Fruit fly (Drosophila melanogaster) whole organism: ENCODE measurements around the gene sbr.

Experiments used
- CG8478 ChIP-seq: fragments of >200 bp; optimal IDR thresholded peaks from 2 replicates; lab custom pipeline; 2018; ENCODE audit warnings: inconsistent platforms
- Dll ChIP-seq: fragments of >200 bp; optimal IDR thresholded peaks from 2 replicates; lab custom pipeline; 2017
- EcR ChIP-seq, 2 experiments: fragments of >200 bp; optimal IDR thresholded peaks; 2 replicates each; lab custom pipeline; 2017; ENCODE audit warnings: missing biosample characterization in 2 of 2, missing genetic modification characterization in 2 of 2, missing genetic modification reagents in 2 of 2
- pan ChIP-seq: fragments of >200 bp; optimal IDR thresholded peaks from 2 replicates; lab custom pipeline; 2017
- psq ChIP-seq: fragments of >200 bp; optimal IDR thresholded peaks from 2 replicates; lab custom pipeline; 2017
- usp ChIP-seq: fragments of >200 bp; optimal IDR thresholded peaks from 2 replicates; lab custom pipeline; 2017; ENCODE audit warnings: missing biosample characterization, missing genetic modification characterization, mixed read lengths

sbr gene

dm6 chrX:10846972-10847435 is at the start of gene sbr:
Gene sbr (minus strand): TSS chrX:10847092.
- TF ChIP-seq psq (lab: Kevin White, UChicago), result no peak
- TF ChIP-seq usp (GFP tag; lab: Kevin White, UChicago), result no peak
- no peak for TF ChIP-seq EcR (GFP tag; optimal IDR thresholded peaks at IDR 0.05; lab: Kevin White, UChicago)
- no peak for TF ChIP-seq Dll (lab: Kevin White, UChicago)
- TF ChIP-seq CG8478, result no peak
- TF ChIP-seq pan (lab: Kevin White, UChicago), result no peak

dm6 chrX:10893208-10893607 is 46.3 kb upstream of the sbr start:
- TF ChIP-seq CG8478, result no peak
- TF ChIP-seq psq (lab: Kevin White, UChicago), result no peak
- no peak for TF ChIP-seq pan (lab: Kevin White, UChicago)
- no peak for TF ChIP-seq EcR (GFP tag; optimal IDR thresholded peaks at IDR 0.05; lab: Kevin White, UChicago)
- TF ChIP-seq Dll (lab: Kevin White, UChicago), result no peak
- no peak for TF ChIP-seq usp (GFP tag; lab: Kevin White, UChicago)

dm6 chrX:10891150-10891549 is 44.3 kb upstream of the sbr start, which contains the start of gene Ork1:
Gene Ork1 (minus strand): TSS chrX:10891250.
- TF ChIP-seq usp (GFP tag; lab: Kevin White, UChicago), result no peak
- no peak for TF ChIP-seq Dll (lab: Kevin White, UChicago)
- no peak for TF ChIP-seq CG8478
- no peak for TF ChIP-seq psq (lab: Kevin White, UChicago)
- no peak for TF ChIP-seq pan (lab: Kevin White, UChicago)
- no peak for TF ChIP-seq EcR (GFP tag; optimal IDR thresholded peaks at IDR 0.05; lab: Kevin White, UChicago)

dm6 chrX:10889955-10890617 is 43.2 kb upstream of the sbr start:
- TF ChIP-seq pan (lab: Kevin White, UChicago), result no peak
- no peak for TF ChIP-seq CG8478
- no peak for TF ChIP-seq psq (lab: Kevin White, UChicago)
- no peak for TF ChIP-seq usp (GFP tag; lab: Kevin White, UChicago)
- TF ChIP-seq EcR (GFP tag; optimal IDR thresholded peaks at IDR 0.05; lab: Kevin White, UChicago), result no peak
- no peak for TF ChIP-seq Dll (lab: Kevin White, UChicago)

dm6 chrX:10887643-10888042 is 40.8 kb upstream of the sbr start:
- no peak for TF ChIP-seq EcR (GFP tag; optimal IDR thresholded peaks at IDR 0.05; lab: Kevin White, UChicago)
- TF ChIP-seq psq (lab: Kevin White, UChicago), result no peak
- TF ChIP-seq CG8478, result no peak

- TF ChIP-seq usp (GFP tag; lab: Kevin White, UChicago), result no peak
- no peak for TF ChIP-seq pan (lab: Kevin White, UChicago)
These were observed 39.5 kb upstream of the sbr start for dm6 chrX:10886418-10886817.

dm6 chrX:10883740-10884139 is 36.8 kb upstream of the sbr start:
- TF ChIP-seq EcR (GFP tag; optimal IDR thresholded peaks at IDR 0.05; lab: Kevin White, UChicago) (no peak), usp (GFP tag; lab: Kevin White, UChicago) (no peak), pan (lab: Kevin White, UChicago) (no peak), psq (lab: Kevin White, UChicago) (no peak), CG8478 (no peak), Dll (lab: Kevin White, UChicago) (no peak)

dm6 chrX:10882786-10883185 is 35.9 kb upstream of the sbr start:
- TF ChIP-seq psq (lab: Kevin White, UChicago) (no peak), CG8478 (no peak), Dll (lab: Kevin White, UChicago) (no peak), usp (GFP tag; lab: Kevin White, UChicago) (no peak), pan (lab: Kevin White, UChicago) (no peak), EcR (GFP tag; optimal IDR thresholded peaks at IDR 0.05; lab: Kevin White, UChicago) (no peak)

dm6 chrX:10877087-10877935 is 30.4 kb upstream of the sbr start, which contains the start of gene CG1637:
Gene CG1637 (minus strand): TSS chrX:10877893.
- no peak for TF ChIP-seq Dll (lab: Kevin White, UChicago)
- TF ChIP-seq EcR (GFP tag; optimal IDR thresholded peaks at IDR 0.05; lab: Kevin White, UChicago), result no peak
- TF ChIP-seq pan (lab: Kevin White, UChicago), result no peak
- no peak for TF ChIP-seq usp (GFP tag; lab: Kevin White, UChicago)
- TF ChIP-seq CG8478, result no peak
- TF ChIP-seq psq (lab: Kevin White, UChicago), result no peak

- no peak for TF ChIP-seq CG8478
- TF ChIP-seq Dll (lab: Kevin White, UChicago), result no peak
- no peak for TF ChIP-seq usp (GFP tag; lab: Kevin White, UChicago)
- no peak for TF ChIP-seq psq (lab: Kevin White, UChicago)
- TF ChIP-seq EcR (GFP tag; optimal IDR thresholded peaks at IDR 0.05; lab: Kevin White, UChicago), result no peak
- TF ChIP-seq pan (lab: Kevin White, UChicago), result no peak
These were observed 29.6 kb upstream of the sbr start for dm6 chrX:10876451-10876850.

dm6 chrX:10869045-10869444 is 22.2 kb upstream of the sbr start, which contains the start of gene CG2157:
Gene CG2157 (plus strand): TSS chrX:10869284.
- TF ChIP-seq pan (lab: Kevin White, UChicago) (no peak), Dll (lab: Kevin White, UChicago) (no peak), CG8478 (no peak), usp (GFP tag; lab: Kevin White, UChicago) (no peak), EcR (GFP tag; optimal IDR thresholded peaks at IDR 0.05; lab: Kevin White, UChicago) (no peak), psq (lab: Kevin White, UChicago) (no peak)
